Fruit fly (Drosophila melanogaster) whole organism, embryonic: Measurements from ENCODE around the gene Bmcp.
A peak's percentile ranks its signal among the peaks of the same experiment; 100 is the strongest.

Source experiments
- BEAF-32 ChIP-seq: fragments of 200-800 bp; sonication (Bioruptor generic); optimal IDR thresholded peaks from 3 replicates; lab custom pipeline; 2017; ENCODE audit warnings: missing biosample characterization, missing genetic modification characterization, mild to moderate bottlenecking, moderate library complexity, missing genetic modification reagents
- Bteb2 ChIP-seq: fragments of 200-800 bp; sonication (Bioruptor generic); optimal IDR thresholded peaks from 2 replicates; lab custom pipeline; 2016; ENCODE audit warnings: missing biosample characterization, missing genetic modification characterization
- CG11695 ChIP-seq: fragments of 200-800 bp; sonication (Bioruptor generic); IDR thresholded peaks from 3 replicates; pipeline ENCODE4 v1.3.6; 2022; ENCODE audit warnings: missing biosample characterization, missing genetic modification characterization
- CG12744 ChIP-seq: fragments of 200-800 bp; sonication (Bioruptor generic); optimal IDR thresholded peaks from 2 replicates; lab custom pipeline; 2016; ENCODE audit warnings: missing biosample characterization, missing genetic modification characterization
- CG13775 ChIP-seq: fragments of 200-800 bp; sonication (Bioruptor generic); optimal IDR thresholded peaks from 3 replicates; lab custom pipeline; 2017; ENCODE audit warnings: missing biosample characterization, mild to moderate bottlenecking, missing genetic modification characterization
- CG15514 ChIP-seq: fragments of 200-800 bp; sonication (Bioruptor generic); optimal IDR thresholded peaks from 3 replicates; lab custom pipeline; 2017; ENCODE audit warnings: missing biosample characterization, missing genetic modification characterization, mild to moderate bottlenecking, moderate library complexity, missing genetic modification reagents
- CG16779 ChIP-seq: fragments of 200-800 bp; sonication (Bioruptor generic); IDR thresholded peaks from 2 replicates; pipeline ENCODE4 v1.3.6; 2022; ENCODE audit warnings: missing biosample characterization, missing genetic modification characterization
- CG16813 ChIP-seq: fragments of 200-800 bp; sonication (Bioruptor generic); IDR thresholded peaks from 3 replicates; pipeline ENCODE4 v1.3.6; 2022; ENCODE audit warnings: missing biosample characterization, missing genetic modification characterization; ENCODE audit not compliant: partially characterized antibody
- CG16863 ChIP-seq: fragments of 200-800 bp; sonication (Bioruptor generic); optimal IDR thresholded peaks from 3 replicates; lab custom pipeline; 2016; ENCODE audit warnings: missing biosample characterization, missing genetic modification characterization
- CG2202 ChIP-seq: fragments of 200-800 bp; sonication (Bioruptor generic); optimal IDR thresholded peaks from 2 replicates; lab custom pipeline; 2018; ENCODE audit warnings: missing biosample characterization, mild to moderate bottlenecking, missing genetic modification characterization
- CG3065 ChIP-seq: fragments of 200-800 bp; sonication (Bioruptor generic); optimal IDR thresholded peaks from 2 replicates; lab custom pipeline; 2016; ENCODE audit warnings: missing biosample characterization, missing genetic modification characterization
- CG31388 ChIP-seq: fragments of 200-800 bp; sonication (Bioruptor generic); optimal IDR thresholded peaks from 2 replicates; lab custom pipeline; 2016; ENCODE audit warnings: missing biosample characterization, missing genetic modification characterization
- CG34224 ChIP-seq: fragments of 200-800 bp; sonication (Bioruptor generic); IDR thresholded peaks from 3 replicates; pipeline ENCODE4 v1.3.6; 2022; ENCODE audit warnings: missing biosample characterization, missing genetic modification characterization; ENCODE audit not compliant: partially characterized antibody
- CG3838 ChIP-seq: fragments of 200-800 bp; sonication (Bioruptor generic); optimal IDR thresholded peaks from 3 replicates; lab custom pipeline; 2016; ENCODE audit warnings: missing biosample characterization, missing genetic modification characterization
- CG43689 ChIP-seq: fragments of 200-800 bp; sonication (Bioruptor generic); IDR thresholded peaks from 2 replicates; pipeline ENCODE4 v1.3.6; 2022; ENCODE audit warnings: missing biosample characterization, missing genetic modification characterization
- CG6765 ChIP-seq: fragments of 200-800 bp; sonication (Bioruptor generic); optimal IDR thresholded peaks from 3 replicates; lab custom pipeline; 2017; ENCODE audit warnings: missing biosample characterization, mild to moderate bottlenecking, missing genetic modification characterization
- CG6854 ChIP-seq: fragments of 200-800 bp; sonication (Bioruptor generic); optimal IDR thresholded peaks from 3 replicates; lab custom pipeline; 2017; ENCODE audit warnings: missing biosample characterization, mild to moderate bottlenecking, missing genetic modification characterization
- CG7928 ChIP-seq: fragments of 200-800 bp; sonication (Bioruptor generic); optimal IDR thresholded peaks from 2 replicates; lab custom pipeline; 2017; ENCODE audit warnings: missing biosample characterization, mild to moderate bottlenecking, missing genetic modification characterization
- CG8388 ChIP-seq: fragments of 200-800 bp; sonication (Bioruptor generic); optimal IDR thresholded peaks from 2 replicates; lab custom pipeline; 2019; ENCODE audit warnings: missing biosample characterization, mild to moderate bottlenecking, missing genetic modification characterization, moderate library complexity
- CG9437 ChIP-seq: fragments of 200-800 bp; sonication (Bioruptor generic); optimal IDR thresholded peaks from 2 replicates; lab custom pipeline; 2018; ENCODE audit warnings: missing biosample characterization, mild to moderate bottlenecking, missing genetic modification characterization
- CoRest ChIP-seq: fragments of 200-800 bp; sonication (Bioruptor generic); optimal IDR thresholded peaks from 3 replicates; lab custom pipeline; 2018; ENCODE audit warnings: missing biosample characterization, mild to moderate bottlenecking, missing genetic modification characterization, moderate library complexity
- Dbx ChIP-seq: fragments of 200-800 bp; sonication (Bioruptor generic); IDR thresholded peaks from 3 replicates; pipeline ENCODE4 v1.3.6; 2022; ENCODE audit warnings: missing biosample characterization, missing genetic modification characterization
- Deaf1 ChIP-seq: fragments of 200-800 bp; optimal IDR thresholded peaks from 3 replicates; lab custom pipeline; 2019; ENCODE audit warnings: missing biosample characterization, mild to moderate bottlenecking, missing genetic modification characterization, moderate library complexity
- Dp ChIP-seq: fragments of 200-800 bp; sonication (Bioruptor generic); optimal IDR thresholded peaks from 2 replicates; lab custom pipeline; 2018; ENCODE audit warnings: missing biosample characterization, mild to moderate bottlenecking, missing genetic modification characterization, moderate library complexity
- Eip74EF ChIP-seq, 2 experiments: fragments of 200-800 bp in 1 of 2; fragments of >200 bp in 1 of 2; sonication (Bioruptor generic) in 1 of 2; optimal IDR thresholded peaks; 2 replicates each; lab custom pipeline; 2017 to 2019; ENCODE audit warnings: missing biosample characterization in 2 of 2, missing genetic modification characterization in 2 of 2, mild to moderate bottlenecking in 1 of 2, moderate library complexity in 1 of 2
- GATAe ChIP-seq: fragments of 200-800 bp; sonication (Bioruptor generic); conservative IDR thresholded peaks from 2 replicates; pipeline ENCODE4 v1.3.6; 2022; ENCODE audit warnings: missing biosample characterization, missing genetic modification characterization
- Gsc ChIP-seq: fragments of 200-800 bp; sonication (Bioruptor generic); IDR thresholded peaks from 2 replicates; pipeline ENCODE4 v1.3.6; 2022; ENCODE audit warnings: missing biosample characterization, missing genetic modification characterization
- HLHmδ ChIP-seq: fragments of 200-800 bp; sonication (Bioruptor generic); optimal IDR thresholded peaks from 2 replicates; lab custom pipeline; 2018; ENCODE audit warnings: missing biosample characterization, mild to moderate bottlenecking, missing genetic modification characterization, moderate library complexity
- Hey ChIP-seq: fragments of 200-800 bp; sonication (Bioruptor generic); optimal IDR thresholded peaks from 3 replicates; lab custom pipeline; 2018; ENCODE audit warnings: missing biosample characterization, mild to moderate bottlenecking, missing genetic modification characterization
- Oli ChIP-seq: fragments of 200-800 bp; sonication (Bioruptor generic); optimal IDR thresholded peaks from 2 replicates; lab custom pipeline; 2018; ENCODE audit warnings: missing biosample characterization, mild to moderate bottlenecking, missing genetic modification characterization, moderate library complexity
- Rx ChIP-seq: fragments of 200-800 bp; sonication (Bioruptor generic); IDR thresholded peaks from 2 replicates; pipeline ENCODE4 v1.3.6; 2022; ENCODE audit warnings: missing biosample characterization, missing genetic modification characterization
- Spps ChIP-seq: fragments of 200-800 bp; sonication (Bioruptor generic); optimal IDR thresholded peaks from 2 replicates; lab custom pipeline; 2018; ENCODE audit warnings: missing biosample characterization, mild to moderate bottlenecking, missing genetic modification characterization
- btn ChIP-seq: fragments of 200-800 bp; sonication (Bioruptor generic); optimal IDR thresholded peaks from 2 replicates; lab custom pipeline; 2016; ENCODE audit warnings: missing biosample characterization, missing genetic modification characterization
- dati ChIP-seq: fragments of 200-800 bp; sonication (Bioruptor generic); IDR thresholded peaks from 2 replicates; pipeline ENCODE4 v1.3.6; 2022; ENCODE audit warnings: missing biosample characterization, missing genetic modification characterization
- dimm ChIP-seq: fragments of 200-800 bp; sonication (Bioruptor generic); IDR thresholded peaks from 2 replicates; pipeline ENCODE4 v1.3.6; 2022; ENCODE audit warnings: missing biosample characterization, missing genetic modification characterization
- dmrt99B ChIP-seq: fragments of 200-800 bp; sonication (Bioruptor generic); optimal IDR thresholded peaks from 2 replicates; lab custom pipeline; 2018; ENCODE audit warnings: missing biosample characterization, mild to moderate bottlenecking, missing genetic modification characterization, moderate library complexity
- ewg ChIP-seq: fragments of 200-800 bp; sonication (Bioruptor generic); optimal IDR thresholded peaks from 3 replicates; lab custom pipeline; 2017; ENCODE audit warnings: mild to moderate bottlenecking, missing biosample characterization, missing genetic modification reagents, missing genetic modification characterization
- gsb-n ChIP-seq: fragments of 200-800 bp; sonication (Bioruptor generic); optimal IDR thresholded peaks from 3 replicates; lab custom pipeline; 2018; ENCODE audit warnings: missing biosample characterization, mild to moderate bottlenecking, missing genetic modification characterization
- lbe ChIP-seq: fragments of 200-800 bp; sonication (Bioruptor generic); optimal IDR thresholded peaks from 2 replicates; lab custom pipeline; 2016; ENCODE audit warnings: missing biosample characterization, mild to moderate bottlenecking, missing genetic modification characterization
- maf-S ChIP-seq: fragments of 200-800 bp; sonication (Bioruptor generic); optimal IDR thresholded peaks from 2 replicates; lab custom pipeline; 2016; ENCODE audit warnings: missing biosample characterization, missing genetic modification characterization
- nmo ChIP-seq: fragments of 200-800 bp; sonication (Bioruptor generic); optimal IDR thresholded peaks from 2 replicates; lab custom pipeline; 2018; ENCODE audit warnings: missing biosample characterization, mild to moderate bottlenecking, missing genetic modification characterization, moderate library complexity
- org-1 ChIP-seq: fragments of 200-800 bp; sonication (Bioruptor generic); optimal IDR thresholded peaks from 2 replicates; lab custom pipeline; 2017; ENCODE audit warnings: missing biosample characterization, missing genetic modification characterization
- pfk ChIP-seq: fragments of 200-800 bp; sonication (Bioruptor generic); optimal IDR thresholded peaks from 2 replicates; lab custom pipeline; 2018; ENCODE audit warnings: missing biosample characterization, mild to moderate bottlenecking, missing genetic modification characterization, moderate library complexity
- seq ChIP-seq: fragments of 200-800 bp; sonication (Bioruptor generic); IDR thresholded peaks from 2 replicates; pipeline ENCODE4 v1.3.6; 2022; ENCODE audit warnings: missing biosample characterization, missing genetic modification characterization
- so ChIP-seq: fragments of 200-800 bp; sonication (Bioruptor generic); IDR thresholded peaks from 3 replicates; pipeline ENCODE4 v1.3.6; 2022; ENCODE audit warnings: missing biosample characterization, missing genetic modification characterization
- stc ChIP-seq: fragments of 200-800 bp; sonication (Bioruptor generic); IDR thresholded peaks from 2 replicates; pipeline ENCODE4 v1.3.6; 2022; ENCODE audit warnings: missing biosample characterization, missing genetic modification characterization
- trem ChIP-seq: fragments of 200-800 bp; optimal IDR thresholded peaks from 3 replicates; lab custom pipeline; 2019; ENCODE audit warnings: missing biosample characterization, mild to moderate bottlenecking, missing genetic modification characterization, moderate library complexity
- unpg ChIP-seq: fragments of 200-800 bp; sonication (Bioruptor generic); optimal IDR thresholded peaks from 3 replicates; lab custom pipeline; 2018; ENCODE audit warnings: missing biosample characterization, mild to moderate bottlenecking, missing genetic modification characterization, moderate library complexity
- zfh2 ChIP-seq: fragments of 200-800 bp; sonication (Bioruptor generic); optimal IDR thresholded peaks from 2 replicates; lab custom pipeline; 2016; ENCODE audit warnings: missing biosample characterization, missing genetic modification characterization

Gene Bmcp

dm6 chr3L:11683819-11684521 is 36.8 kb upstream of the Bmcp start, which contains the start of gene Sugb (continued):
- TF ChIP-seq Bteb2 (peak; percentile 74), BEAF-32 (GFP tag; lab: Kevin White, UChicago) (peak; percentile 74), Dbx (GFP tag; lab: Robert Waterston, UW) (no peak), trem (peak; percentile 39), CG16813 (GFP tag; lab: Robert Waterston, UW) (peak; percentile 52), stc (no peak; the same call in 1 of the 2 replicates), Gsc (GFP tag; lab: Robert Waterston, UW) (no peak), unpg (peak; percentile 63), lbe (GFP tag; lab: Kevin White, UChicago) (peak; percentile 62), CG16863 (GFP tag; lab: Kevin White, UChicago) (peak; percentile 7), CG43689 (GFP tag; lab: Robert Waterston, UW) (no peak), CG15514 (GFP tag; lab: Kevin White, UChicago) (peak; percentile 74), CG16779 (GFP tag; lab: Robert Waterston, UW) (no peak), CoRest (peak; percentile 64), CG11695 (GFP tag; lab: Robert Waterston, UW) (peak; percentile 41; the same call in 1 of the 3 replicates), Deaf1 (peak; percentile 97), CG6765 (GFP tag; lab: Kevin White, UChicago) (peak; percentile 63), GATAe (GFP tag; lab: Robert Waterston, UW) (no peak; the same call in 1 of the 2 replicates), dmrt99B (tag; lab: Kevin White, UChicago) (peak; percentile 59), Rx (no peak; the same call in 1 of the 2 replicates), CG9437 (GFP tag; lab: Kevin White, UChicago) (peak; percentile 35), CG3065 (no peak), btn (no peak), CG34224 (peak; percentile 72), maf-S (GFP tag; lab: Kevin White, UChicago) (peak; percentile 54), CG2202 (peak; percentile 9), Spps (tag; lab: Kevin White, UChicago) (no peak), ewg (peak; percentile 21), CG7928 (GFP tag; lab: Kevin White, UChicago) (no peak), Hey (tag; lab: Kevin White, UChicago) (peak; percentile 48), seq (GFP tag; lab: Robert Waterston, UW) (peak; percentile 43), nmo (GFP tag; lab: Kevin White, UChicago) (peak; percentile 52), org-1 (GFP tag; lab: Kevin White, UChicago) (no peak), Eip74EF (GFP tag; optimal IDR thresholded peaks at IDR 0.05; lab: Kevin White, UChicago) (peak in 1 of 2 experiments; percentile 58), pfk (GFP tag; lab: Kevin White, UChicago) (peak; percentile 36), gsb-n (tag; lab: Kevin White, UChicago) (no peak), CG12744 (GFP tag; lab: Kevin White, UChicago) (no peak), dati (no peak), CG6854 (GFP tag; lab: Kevin White, UChicago) (peak; percentile 66), zfh2 (GFP tag; lab: Kevin White, UChicago) (peak; percentile 76), Dp (no peak), HLHmδ (no peak), CG31388 (GFP tag; lab: Kevin White, UChicago) (no peak), so (GFP tag; lab: Robert Waterston, UW) (no peak), Oli (tag; lab: Kevin White, UChicago) (peak; percentile 32), CG3838 (GFP tag; lab: Kevin White, UChicago) (peak; percentile 56), CG8388 (GFP tag; lab: Kevin White, UChicago) (peak; percentile 36), CG13775 (GFP tag; lab: Kevin White, UChicago) (peak; percentile 63), dimm (GFP tag; lab: Robert Waterston, UW) (no peak)
